Fruit fly (Drosophila melanogaster) whole organism, embryonic: ENCODE measurements around the gene CG43400.
A peak's percentile ranks its signal among the peaks of the same experiment; 100 is the strongest.

ENCODE experiments used
- Adf1 ChIP-seq: fragments of 200-800 bp; sonication (Bioruptor generic); IDR thresholded peaks from 2 replicates; pipeline ENCODE4 v1.3.6; 2022; ENCODE audit warnings: missing biosample characterization, missing genetic modification characterization
- B-H1 ChIP-seq: fragments of 200-800 bp; sonication (Bioruptor generic); IDR thresholded peaks from 3 replicates; pipeline ENCODE4 v1.3.6; 2022; ENCODE audit warnings: missing biosample characterization, missing genetic modification characterization
- CG10147 ChIP-seq: fragments of 200-800 bp; sonication (Bioruptor generic); optimal IDR thresholded peaks from 2 replicates; lab custom pipeline; 2019; ENCODE audit warnings: missing biosample characterization, mild to moderate bottlenecking, missing genetic modification characterization, moderate library complexity
- CG10366 ChIP-seq: fragments of 200-800 bp; sonication (Bioruptor generic); IDR thresholded peaks from 2 replicates; pipeline ENCODE4 v1.3.6; 2022; ENCODE audit warnings: missing biosample characterization, missing genetic modification characterization
- CG11504 ChIP-seq: fragments of 200-800 bp; sonication (Bioruptor generic); optimal IDR thresholded peaks from 3 replicates; lab custom pipeline; 2019; ENCODE audit warnings: missing biosample characterization, mild to moderate bottlenecking, missing genetic modification characterization, moderate library complexity
- CG15011 ChIP-seq: fragments of 200-800 bp; sonication (Bioruptor generic); optimal IDR thresholded peaks from 3 replicates; lab custom pipeline; 2018; ENCODE audit warnings: missing biosample characterization, mild to moderate bottlenecking, missing genetic modification characterization
- CG15514 ChIP-seq: fragments of 200-800 bp; sonication (Bioruptor generic); optimal IDR thresholded peaks from 3 replicates; lab custom pipeline; 2017; ENCODE audit warnings: missing biosample characterization, missing genetic modification characterization, mild to moderate bottlenecking, moderate library complexity, missing genetic modification reagents
- CG16815 ChIP-seq: fragments of 200-800 bp; sonication (Bioruptor generic); optimal IDR thresholded peaks from 3 replicates; lab custom pipeline; 2017; ENCODE audit warnings: missing biosample characterization, mild to moderate bottlenecking, missing genetic modification characterization
- CG16863 ChIP-seq: fragments of 200-800 bp; sonication (Bioruptor generic); optimal IDR thresholded peaks from 3 replicates; lab custom pipeline; 2016; ENCODE audit warnings: missing biosample characterization, missing genetic modification characterization
- CG17802 ChIP-seq: fragments of 200-800 bp; sonication (Bioruptor generic); optimal IDR thresholded peaks from 2 replicates; lab custom pipeline; 2018; ENCODE audit warnings: missing biosample characterization, mild to moderate bottlenecking, missing genetic modification characterization, moderate library complexity
- CG4360 ChIP-seq: fragments of 200-800 bp; sonication (Bioruptor generic); IDR thresholded peaks from 2 replicates; pipeline ENCODE4 v1.3.6; 2022; ENCODE audit warnings: missing biosample characterization, missing genetic modification characterization
- CG43689 ChIP-seq: fragments of 200-800 bp; sonication (Bioruptor generic); IDR thresholded peaks from 2 replicates; pipeline ENCODE4 v1.3.6; 2022; ENCODE audit warnings: missing biosample characterization, missing genetic modification characterization
- CG6254 ChIP-seq: fragments of 200-800 bp; sonication (Bioruptor generic); optimal IDR thresholded peaks from 3 replicates; lab custom pipeline; 2017; ENCODE audit warnings: mild to moderate bottlenecking, missing biosample characterization, missing genetic modification reagents, missing genetic modification characterization
- CG6689 ChIP-seq: fragments of 200-800 bp; sonication (Bioruptor generic); IDR thresholded peaks from 2 replicates; pipeline ENCODE4 v1.3.6; 2022; ENCODE audit warnings: missing biosample characterization, missing genetic modification characterization
- CG6791 ChIP-seq: fragments of 200-800 bp; sonication (Bioruptor generic); IDR thresholded peaks from 3 replicates; pipeline ENCODE4 v1.3.6; 2022; ENCODE audit warnings: missing biosample characterization, missing genetic modification characterization; ENCODE audit not compliant: partially characterized antibody
- CG7745 ChIP-seq: fragments of 200-800 bp; sonication (Bioruptor generic); optimal IDR thresholded peaks from 2 replicates; lab custom pipeline; 2018; ENCODE audit warnings: missing biosample characterization, mild to moderate bottlenecking, missing genetic modification characterization, moderate library complexity
- CG8924 ChIP-seq: fragments of 200-800 bp; optimal IDR thresholded peaks from 3 replicates; lab custom pipeline; 2019; ENCODE audit warnings: missing biosample characterization, mild to moderate bottlenecking, missing genetic modification characterization, moderate library complexity
- Hr39 ChIP-seq: fragments of >200 bp; optimal IDR thresholded peaks from 2 replicates; lab custom pipeline; 2017
- Jarid2 ChIP-seq: fragments of 200-800 bp; sonication (Bioruptor generic); optimal IDR thresholded peaks from 3 replicates; lab custom pipeline; 2017; ENCODE audit warnings: mild to moderate bottlenecking, missing biosample characterization, missing genetic modification reagents, missing genetic modification characterization
- Sry-δ ChIP-seq: fragments of 200-800 bp; sonication (Bioruptor generic); optimal IDR thresholded peaks from 2 replicates; lab custom pipeline; 2016; ENCODE audit warnings: missing biosample characterization, missing genetic modification characterization
- Tbp ChIP-seq: fragments of >200 bp; optimal IDR thresholded peaks from 2 replicates; lab custom pipeline; 2018; ENCODE audit warnings: missing biosample characterization, missing genetic modification characterization
- ato ChIP-seq: fragments of 200-800 bp; sonication (Bioruptor generic); IDR thresholded peaks from 2 replicates; pipeline ENCODE4 v1.3.6; 2022; ENCODE audit warnings: missing biosample characterization, missing genetic modification characterization; ENCODE audit not compliant: partially characterized antibody
- btn ChIP-seq: fragments of 200-800 bp; sonication (Bioruptor generic); optimal IDR thresholded peaks from 2 replicates; lab custom pipeline; 2016; ENCODE audit warnings: missing biosample characterization, missing genetic modification characterization
- ci ChIP-seq: fragments of 200-800 bp; sonication (Bioruptor generic); IDR thresholded peaks from 3 replicates; pipeline ENCODE4 v1.3.6; 2022; ENCODE audit warnings: missing biosample characterization, missing genetic modification characterization
- cwo ChIP-seq: fragments of 200-800 bp; sonication (Bioruptor generic); optimal IDR thresholded peaks from 3 replicates; lab custom pipeline; 2017; ENCODE audit warnings: missing biosample characterization, missing genetic modification characterization, mild to moderate bottlenecking, moderate library complexity, missing genetic modification reagents
- fd64A ChIP-seq: fragments of 200-800 bp; sonication (Bioruptor generic); optimal IDR thresholded peaks from 3 replicates; lab custom pipeline; 2018; ENCODE audit warnings: missing biosample characterization, mild to moderate bottlenecking, missing genetic modification characterization
- fru ChIP-seq: fragments of >200 bp; optimal IDR thresholded peaks from 2 replicates; lab custom pipeline; 2017
- gem ChIP-seq: fragments of 200-800 bp; sonication (Bioruptor generic); optimal IDR thresholded peaks from 2 replicates; lab custom pipeline; 2019; ENCODE audit warnings: missing biosample characterization, mild to moderate bottlenecking, missing genetic modification characterization, moderate library complexity
- gt ChIP-seq: fragments of 200-800 bp; sonication (Bioruptor generic); IDR thresholded peaks from 2 replicates; pipeline ENCODE4 v1.3.6; 2022; ENCODE audit warnings: missing biosample characterization, missing genetic modification characterization
- hbn ChIP-seq: fragments of 200-800 bp; sonication (Bioruptor generic); IDR thresholded peaks from 2 replicates; pipeline ENCODE4 v1.3.6; 2022; ENCODE audit warnings: missing biosample characterization, missing genetic modification characterization; ENCODE audit not compliant: partially characterized antibody
- jing ChIP-seq: fragments of 200-800 bp; sonication (Bioruptor generic); optimal IDR thresholded peaks from 2 replicates; lab custom pipeline; 2018; ENCODE audit warnings: missing biosample characterization, mild to moderate bottlenecking, missing genetic modification characterization
- kah ChIP-seq: fragments of 200-800 bp; sonication (Bioruptor generic); optimal IDR thresholded peaks from 2 replicates; lab custom pipeline; 2018; ENCODE audit warnings: missing biosample characterization, mild to moderate bottlenecking, missing genetic modification characterization
- knrl ChIP-seq: fragments of 200-800 bp; sonication (Bioruptor generic); IDR thresholded peaks from 3 replicates; pipeline ENCODE4 v1.3.6; 2022; ENCODE audit warnings: missing biosample characterization, missing genetic modification characterization; ENCODE audit not compliant: partially characterized antibody
- lbe ChIP-seq: fragments of 200-800 bp; sonication (Bioruptor generic); optimal IDR thresholded peaks from 2 replicates; lab custom pipeline; 2016; ENCODE audit warnings: missing biosample characterization, mild to moderate bottlenecking, missing genetic modification characterization
- mirr ChIP-seq: fragments of 200-800 bp; sonication (Bioruptor generic); optimal IDR thresholded peaks from 3 replicates; lab custom pipeline; 2018; ENCODE audit warnings: missing biosample characterization, mild to moderate bottlenecking, missing genetic modification characterization
- nmo ChIP-seq: fragments of 200-800 bp; sonication (Bioruptor generic); optimal IDR thresholded peaks from 2 replicates; lab custom pipeline; 2018; ENCODE audit warnings: missing biosample characterization, mild to moderate bottlenecking, missing genetic modification characterization, moderate library complexity
- onecut ChIP-seq: fragments of 200-800 bp; sonication (Bioruptor generic); IDR thresholded peaks from 2 replicates; pipeline ENCODE4 v1.3.6; 2022; ENCODE audit warnings: missing biosample characterization, missing genetic modification characterization
- pita ChIP-seq: fragments of 200-800 bp; sonication (Bioruptor generic); optimal IDR thresholded peaks from 2 replicates; lab custom pipeline; 2017; ENCODE audit warnings: missing biosample characterization, mild to moderate bottlenecking, missing genetic modification characterization
- ranshi ChIP-seq: fragments of 200-800 bp; sonication (Bioruptor generic); IDR thresholded peaks from 2 replicates; pipeline ENCODE4 v1.3.6; 2022; ENCODE audit warnings: missing biosample characterization, missing genetic modification characterization
- run ChIP-seq: fragments of 200-800 bp; sonication (Bioruptor generic); optimal IDR thresholded peaks from 3 replicates; lab custom pipeline; 2018; ENCODE audit warnings: missing biosample characterization, mild to moderate bottlenecking, missing genetic modification characterization
- sim ChIP-seq: fragments of 200-800 bp; sonication (Bioruptor generic); IDR thresholded peaks from 2 replicates; pipeline ENCODE4 v1.3.6; 2022; ENCODE audit warnings: missing biosample characterization, missing genetic modification characterization
- slbo ChIP-seq: fragments of 200-800 bp; sonication (Bioruptor generic); IDR thresholded peaks from 2 replicates; pipeline ENCODE4 v1.3.6; 2022; ENCODE audit warnings: missing biosample characterization, missing genetic modification characterization
- sug ChIP-seq: fragments of 200-800 bp; optimal IDR thresholded peaks from 2 replicates; lab custom pipeline; 2019; ENCODE audit warnings: missing biosample characterization, mild to moderate bottlenecking, missing genetic modification characterization, moderate library complexity
- tgo ChIP-seq: fragments of 200-800 bp; sonication (Bioruptor generic); IDR thresholded peaks from 3 replicates; pipeline ENCODE4 v1.3.6; 2022; ENCODE audit warnings: missing biosample characterization, missing genetic modification characterization
- toy ChIP-seq: fragments of 200-800 bp; sonication (Bioruptor generic); IDR thresholded peaks from 2 replicates; pipeline ENCODE4 v1.3.6; 2022; ENCODE audit warnings: missing biosample characterization, missing genetic modification characterization
- zen2 ChIP-seq: fragments of 200-800 bp; sonication (Bioruptor generic); IDR thresholded peaks from 3 replicates; pipeline ENCODE4 v1.3.6; 2022; ENCODE audit warnings: missing biosample characterization, missing genetic modification characterization; ENCODE audit not compliant: partially characterized antibody

The CG43400 gene

dm6 chr2L:8534515-8535295 lies 44.2 kb downstream of the CG43400 start (continued):
- TF ChIP-seq CG10147 = peak; percentile 91
- peak; percentile 96 for TF ChIP-seq CG6689 (GFP tag; lab: Robert Waterston, UW)
- TF ChIP-seq ci (GFP tag; lab: Robert Waterston, UW) = peak; percentile 96
- TF ChIP-seq Adf1 (GFP tag; lab: Robert Waterston, UW) = no peak; the same call in 1 of the 2 replicates
- TF ChIP-seq btn (GFP tag; lab: Kevin White, UChicago) = peak; percentile 30
- TF ChIP-seq mirr = peak; percentile 56
- TF ChIP-seq Jarid2 (GFP tag; lab: Kevin White, UChicago) = peak; percentile 82
- peak; percentile 95 for TF ChIP-seq kah (GFP tag; lab: Kevin White, UChicago)
- peak; percentile 89 for TF ChIP-seq CG17802
- peak; percentile 95 for TF ChIP-seq CG10366 (GFP tag; lab: Robert Waterston, UW)
- TF ChIP-seq nmo (GFP tag; lab: Kevin White, UChicago) = peak; percentile 98
- TF ChIP-seq CG4360 (GFP tag; lab: Robert Waterston, UW) = peak; percentile 55; the same call in 1 of the 2 replicates
- TF ChIP-seq fru (lab: Kevin White, UChicago) = no peak
- no peak for TF ChIP-seq Hr39 (lab: Kevin White, UChicago)
- TF ChIP-seq CG6791 (GFP tag; lab: Robert Waterston, UW) = no peak; the same call in 2 of the 3 replicates
- peak; percentile 97 for TF ChIP-seq fd64A (GFP tag; lab: Kevin White, UChicago)
- TF ChIP-seq CG11504 (tag; lab: Kevin White, UChicago) = peak; percentile 97

dm6 chr2L:8535394-8536176 lies 45.0 kb downstream of the CG43400 start:
- TF ChIP-seq zen2 (GFP tag; lab: Robert Waterston, UW) (no peak), CG43689 (GFP tag; lab: Robert Waterston, UW) (peak; percentile 61), ranshi (GFP tag; lab: Robert Waterston, UW) (peak; percentile 69; the same call in 1 of the 2 replicates), cwo (GFP tag; lab: Kevin White, UChicago) (peak; percentile 87), run (tag; lab: Kevin White, UChicago) (peak; percentile 88), gt (GFP tag; lab: Robert Waterston, UW) (no peak), gem (tag; lab: Kevin White, UChicago) (peak; percentile 97), lbe (GFP tag; lab: Kevin White, UChicago) (peak; percentile 59), CG16815 (GFP tag; lab: Kevin White, UChicago) (peak; percentile 86), toy (peak; percentile 45; the same call in 1 of the 2 replicates), Tbp (GFP tag; lab: Kevin White, UChicago) (no peak), sim (GFP tag; lab: Robert Waterston, UW) (peak; percentile 61; the same call in 1 of the 2 replicates), CG7745 (tag; lab: Kevin White, UChicago) (no peak), CG15514 (GFP tag; lab: Kevin White, UChicago) (peak; percentile 74), CG16863 (no peak), tgo (GFP tag; lab: Robert Waterston, UW) (peak; percentile 84), slbo (GFP tag; lab: Robert Waterston, UW) (peak; percentile 87), ato (GFP tag; lab: Robert Waterston, UW) (no peak), onecut (GFP tag; lab: Robert Waterston, UW) (no peak; the same call in 1 of the 2 replicates), knrl (no peak), Sry-δ (GFP tag; lab: Kevin White, UChicago) (no peak), jing (GFP tag; lab: Kevin White, UChicago) (peak; percentile 63), sug (peak; percentile 83), B-H1 (GFP tag; lab: Robert Waterston, UW) (peak; percentile 43; the same call in 2 of the 3 replicates), hbn (GFP tag; lab: Robert Waterston, UW) (no peak), pita (GFP tag; lab: Kevin White, UChicago) (no peak), Adf1 (GFP tag; lab: Robert Waterston, UW) (peak; percentile 5; the same call in 1 of the 2 replicates), CG15011 (peak; percentile 47), CG6254 (GFP tag; lab: Kevin White, UChicago) (peak; percentile 83), CG8924 (tag; lab: Kevin White, UChicago) (peak; percentile 96)
